Worm (Caenorhabditis elegans) whole organism, L2 larva: ENCODE results near the gene ugt-47.

Experiments used
- C34F6.9 ChIP-seq: fragments of 150-350 bp; optimal IDR thresholded peaks from 2 replicates; lab custom pipeline; 2014; ENCODE audit warnings: missing biosample characterization, missing genetic modification characterization
- R02D3.7 ChIP-seq: fragments of 150-350 bp; optimal IDR thresholded peaks from 2 replicates; lab custom pipeline; 2014; ENCODE audit warnings: missing biosample characterization, missing genetic modification characterization
- Y55F3AM.14 ChIP-seq: fragments of 200-800 bp; sonication (Bioruptor generic); optimal IDR thresholded peaks from 2 replicates; lab custom pipeline; 2018; ENCODE audit warnings: mild to moderate bottlenecking, missing genetic modification characterization, missing compliant biosample characterization
- ZK546.5 ChIP-seq: sonication (generic microtip); optimal IDR thresholded peaks from 2 replicates; lab custom pipeline; 2017; ENCODE audit warnings: missing biosample characterization, missing genetic modification characterization
- ama-1 ChIP-seq: fragments of 150-350 bp; optimal IDR thresholded peaks from 2 replicates; lab custom pipeline; 2018; ENCODE audit warnings: inconsistent platforms
- blmp-1 ChIP-seq: sonication (generic microtip); optimal IDR thresholded peaks from 2 replicates; lab custom pipeline; 2017; ENCODE audit warnings: missing genetic modification characterization, mild to moderate bottlenecking, missing compliant biosample characterization, antibody characterized with exemption, moderate library complexity; ENCODE audit not compliant: insufficient read depth
- ceh-16 ChIP-seq: fragments of 150-350 bp; optimal IDR thresholded peaks from 2 replicates; lab custom pipeline; 2014; ENCODE audit warnings: missing biosample characterization, missing genetic modification characterization
- ceh-82 ChIP-seq: fragments of 150-350 bp; optimal IDR thresholded peaks from 2 replicates; lab custom pipeline; 2014; ENCODE audit warnings: missing biosample characterization, missing genetic modification characterization
- crh-2 ChIP-seq: sonication (generic microtip); optimal IDR thresholded peaks from 2 replicates; lab custom pipeline; 2017; ENCODE audit warnings: missing biosample characterization, missing genetic modification characterization
- dmd-4 ChIP-seq: sonication (generic microtip); optimal IDR thresholded peaks from 2 replicates; lab custom pipeline; 2017; ENCODE audit warnings: missing biosample characterization, missing genetic modification characterization
- elt-1 ChIP-seq: fragments of 150-350 bp; optimal IDR thresholded peaks from 2 replicates; lab custom pipeline; 2014; ENCODE audit warnings: missing biosample characterization, missing genetic modification characterization
- fos-1 ChIP-seq: fragments of 150-350 bp; optimal IDR thresholded peaks from 2 replicates; lab custom pipeline; 2014; ENCODE audit warnings: missing biosample characterization, missing genetic modification characterization
- gmeb-1 ChIP-seq: fragments of 150-350 bp; optimal IDR thresholded peaks from 2 replicates; lab custom pipeline; 2014; ENCODE audit warnings: missing biosample characterization, missing genetic modification characterization
- lin-11 ChIP-seq: fragments of 150-350 bp; sonication (generic microtip); optimal IDR thresholded peaks from 2 replicates; lab custom pipeline; 2014; ENCODE audit warnings: missing biosample characterization, missing genetic modification characterization, inconsistent platforms, mixed read lengths
- lin-13 ChIP-seq: fragments of 150-350 bp; optimal IDR thresholded peaks from 2 replicates; lab custom pipeline; 2014; ENCODE audit warnings: missing biosample characterization, missing genetic modification reagents, missing genetic modification characterization
- lsy-2 ChIP-seq, 2 experiments: fragments of 150-350 bp in 1 of 2; sonication (generic microtip) in 1 of 2; optimal IDR thresholded peaks; 2 replicates each; lab custom pipeline; 2014 to 2017; ENCODE audit warnings: missing biosample characterization in 2 of 2, missing genetic modification characterization in 2 of 2
- mab-5 ChIP-seq: fragments of 150-350 bp; optimal IDR thresholded peaks from 2 replicates; lab custom pipeline; 2014; ENCODE audit warnings: missing biosample characterization, missing genetic modification characterization
- mbf-1 ChIP-seq: sonication (generic microtip); optimal IDR thresholded peaks from 2 replicates; lab custom pipeline; 2017; ENCODE audit warnings: missing biosample characterization, missing genetic modification characterization
- nhr-10 ChIP-seq: sonication (generic microtip); optimal IDR thresholded peaks from 2 replicates; lab custom pipeline; 2017; ENCODE audit warnings: missing biosample characterization, missing genetic modification characterization
- nhr-11 ChIP-seq: fragments of 150-350 bp; optimal IDR thresholded peaks from 2 replicates; lab custom pipeline; 2014; ENCODE audit warnings: missing biosample characterization, missing genetic modification characterization
- nhr-12 ChIP-seq: fragments of 150-350 bp; optimal IDR thresholded peaks from 2 replicates; lab custom pipeline; 2014; ENCODE audit warnings: missing biosample characterization, missing genetic modification characterization
- nhr-21 ChIP-seq: fragments of 150-350 bp; optimal IDR thresholded peaks from 2 replicates; lab custom pipeline; 2014; ENCODE audit warnings: missing biosample characterization, missing genetic modification characterization
- nhr-23 ChIP-seq: fragments of 150-350 bp; optimal IDR thresholded peaks from 2 replicates; lab custom pipeline; 2014; ENCODE audit warnings: missing biosample characterization, missing genetic modification reagents, missing genetic modification characterization
- nhr-237 ChIP-seq: fragments of 150-350 bp; optimal IDR thresholded peaks from 2 replicates; lab custom pipeline; 2014; ENCODE audit warnings: missing biosample characterization, missing genetic modification characterization
- nhr-25 ChIP-seq: fragments of 150-350 bp; sonication (generic microtip); optimal IDR thresholded peaks from 3 replicates; lab custom pipeline; 2014; ENCODE audit warnings: missing biosample characterization, missing genetic modification characterization
- sem-4 ChIP-seq: fragments of 150-350 bp; optimal IDR thresholded peaks from 2 replicates; lab custom pipeline; 2014; ENCODE audit warnings: missing biosample characterization, missing genetic modification reagents, missing genetic modification characterization
- sma-3 ChIP-seq: sonication (generic microtip); optimal IDR thresholded peaks from 2 replicates; lab custom pipeline; 2016; ENCODE audit warnings: missing genetic modification reagents, missing genetic modification characterization, missing compliant biosample characterization
- sma-9 ChIP-seq, 2 experiments: fragments of 150-350 bp in 1 of 2; sonication (generic microtip) in 1 of 2; optimal IDR thresholded peaks; 2 replicates each; lab custom pipeline; 2014 to 2016; ENCODE audit warnings: missing genetic modification characterization in 2 of 2, mild to moderate bottlenecking in 1 of 2, missing biosample characterization in 1 of 2, missing compliant biosample characterization in 1 of 2, missing genetic modification reagents in 1 of 2, moderate library complexity in 1 of 2
- unc-39 ChIP-seq: fragments of 150-350 bp; optimal IDR thresholded peaks from 2 replicates; lab custom pipeline; 2014; ENCODE audit warnings: missing biosample characterization, missing genetic modification characterization
- unc-55 ChIP-seq: fragments of 150-350 bp; sonication (generic microtip); optimal IDR thresholded peaks from 3 replicates; lab custom pipeline; 2014; ENCODE audit warnings: missing biosample characterization, missing genetic modification reagents, missing genetic modification characterization
- zag-1 ChIP-seq: fragments of 150-350 bp; optimal IDR thresholded peaks from 2 replicates; lab custom pipeline; 2014; ENCODE audit warnings: missing biosample characterization, missing genetic modification characterization
- ztf-11 ChIP-seq: sonication (generic microtip); optimal IDR thresholded peaks from 2 replicates; lab custom pipeline; 2017; ENCODE audit warnings: missing biosample characterization, missing genetic modification characterization
- ztf-4 ChIP-seq: fragments of 150-350 bp; optimal IDR thresholded peaks from 2 replicates; lab custom pipeline; 2014; ENCODE audit warnings: missing biosample characterization, missing genetic modification characterization

Gene ugt-47

DNA sequence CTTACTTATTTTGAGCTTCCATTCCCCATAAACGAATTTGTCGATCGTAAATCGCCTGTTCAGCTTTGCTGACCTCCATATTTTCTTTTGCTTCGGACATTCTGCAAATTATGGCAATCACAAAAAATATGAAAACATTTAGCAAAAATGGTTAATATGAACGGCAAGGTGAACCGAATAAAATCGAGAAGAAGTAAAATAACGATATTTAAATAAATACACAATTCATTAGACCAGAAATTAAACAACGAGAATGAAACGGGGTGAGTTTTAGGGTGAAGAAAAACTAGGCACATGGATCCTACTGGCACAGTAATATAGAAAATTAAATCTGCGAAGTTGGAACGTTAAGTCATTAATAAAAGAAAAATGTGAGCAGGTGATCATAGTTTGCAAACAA, 31.8 kb upstream of the ugt-47 start, which contains the start of gene aos-1:
aos-1 (minus strand) TSS at position 101 of the 400 bp plus-strand sequence.
- TF ChIP-seq nhr-10 (tag; lab: Kevin White, UChicago) (no peak), lin-11 (no peak), sem-4 (tag; lab: Kevin White, UChicago) (no peak), nhr-25 (tag; lab: Kevin White, UChicago) (no peak), nhr-237 (no peak), lin-13 (no peak), ztf-4 (tag; lab: Kevin White, UChicago) (no peak), nhr-12 (tag; lab: Kevin White, UChicago) (no peak), lsy-2 (tag; optimal IDR thresholded peaks at IDR 0.05; lab: Kevin White, UChicago) (no peak), zag-1 (tag; lab: Kevin White, UChicago) (no peak), blmp-1 (tag; lab: Kevin White, UChicago) (no peak), ZK546.5 (no peak), nhr-23 (tag; lab: Kevin White, UChicago) (no peak), mab-5 (no peak), unc-39 (tag; lab: Kevin White, UChicago) (no peak)

DNA sequence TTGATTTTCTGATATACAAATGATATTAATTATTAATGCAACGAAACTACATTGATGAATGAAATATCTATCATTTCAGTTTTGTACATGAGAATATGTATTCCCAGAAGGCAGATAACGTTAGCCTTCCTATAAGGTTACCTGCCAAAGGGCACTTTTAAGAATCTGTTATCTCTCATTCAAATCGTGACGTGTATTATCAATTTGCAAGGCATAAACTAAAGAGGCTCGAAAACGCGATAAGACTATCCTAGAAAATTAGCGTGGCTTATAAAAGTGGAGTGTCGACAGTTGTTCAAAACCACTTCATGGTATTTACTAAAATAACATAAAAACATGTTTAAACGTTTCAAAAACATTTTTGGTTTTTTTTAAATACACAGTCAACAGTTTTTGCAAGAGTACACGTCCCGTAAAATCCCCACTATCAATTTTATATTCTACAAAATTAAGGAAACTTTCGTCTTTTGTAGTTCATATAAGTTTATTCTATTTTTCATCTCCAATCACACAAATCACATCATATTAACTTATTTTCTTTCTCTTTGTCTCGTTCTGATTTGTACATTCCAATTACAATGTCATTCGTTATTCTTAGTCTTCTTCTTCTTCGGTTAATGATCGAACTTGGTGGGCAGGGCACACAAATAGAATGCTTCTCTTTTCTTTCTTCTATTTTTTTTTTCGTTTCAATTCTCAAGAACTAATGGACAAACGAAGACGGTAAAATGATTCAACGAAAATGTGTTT, 26.6 kb upstream of the ugt-47 start, which contains the start of gene C08B6.10:
C08B6.10 (plus strand) TSS at position 700 of the 750 bp plus-strand sequence.
- no peak for TF ChIP-seq sem-4 (tag; lab: Kevin White, UChicago)
- peak; percentile 20 for TF ChIP-seq fos-1

DNA sequence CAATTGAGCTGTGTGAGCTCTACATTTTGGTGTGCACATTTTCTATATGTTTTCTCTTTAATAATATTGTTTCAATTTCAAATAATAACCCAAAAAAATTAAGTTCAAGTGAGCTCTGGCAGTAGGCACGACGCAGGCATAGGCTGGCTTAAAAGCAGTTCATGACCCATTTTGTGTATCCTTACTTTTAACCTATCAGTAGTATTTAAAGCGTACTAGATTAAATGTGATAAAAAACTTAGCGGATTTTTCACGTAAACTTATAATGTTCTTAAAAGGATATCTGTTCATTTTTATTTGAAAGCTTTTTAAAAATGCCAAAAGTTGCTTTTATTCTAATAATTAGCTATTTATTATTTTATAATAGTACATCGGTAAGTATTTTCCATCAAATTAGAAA, 24.9 kb upstream of the ugt-47 start, which contains the start of gene C08B6.6:
C08B6.6 (plus strand) TSS at position 301 of the 400 bp plus-strand sequence.
- no peak for TF ChIP-seq gmeb-1 (tag; lab: Kevin White, UChicago)
- TF ChIP-seq, all 48 proteins: peak for 0

DNA sequence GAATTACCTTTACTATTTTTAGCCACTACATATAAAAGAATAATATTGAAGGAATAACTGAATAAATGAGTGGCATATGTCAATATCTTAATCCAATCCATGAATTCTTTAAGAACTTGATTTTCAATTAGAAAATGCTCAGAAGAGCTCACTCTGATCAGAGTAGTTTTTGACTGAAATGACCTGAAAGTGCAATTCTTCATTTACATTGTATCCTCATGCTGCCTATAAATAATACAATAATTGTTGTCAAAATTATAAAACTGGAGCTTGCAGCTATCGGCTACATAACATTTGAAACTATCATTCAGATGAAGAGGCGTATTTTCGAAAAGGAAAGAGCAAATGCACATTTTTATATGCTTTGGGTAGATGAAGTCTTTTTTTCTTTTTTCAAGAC, 24.3 kb upstream of the ugt-47 start, which contains the start of gene srxa-19:
srxa-19 (minus strand) TSS at position 101 of the 400 bp plus-strand sequence.
- TF ChIP-seq ztf-11 (tag; lab: Kevin White, UChicago) = no peak
- no peak for TF ChIP-seq ZK546.5
- no peak for TF ChIP-seq C34F6.9 (tag; lab: Kevin White, UChicago)

DNA sequence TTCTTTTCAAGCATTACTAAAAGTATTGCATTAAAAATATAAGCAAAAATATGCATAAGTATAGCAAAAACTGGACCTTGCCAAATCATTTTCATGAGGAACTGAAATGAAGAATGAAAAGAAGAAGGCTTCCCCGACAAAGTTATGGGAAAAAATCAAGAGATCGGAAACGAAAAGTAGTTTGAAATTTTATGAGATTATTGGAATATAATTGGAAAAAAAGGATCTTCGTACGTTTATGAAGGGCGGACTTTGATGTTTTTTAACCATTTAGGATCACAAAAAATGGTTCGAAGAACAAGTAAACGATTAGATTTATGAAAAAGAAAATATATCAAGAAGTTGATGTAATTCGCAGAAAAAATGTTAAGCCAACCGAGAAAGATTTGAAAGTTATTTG, 22.5 kb upstream of the ugt-47 start, which contains the start of gene srxa-18:
srxa-18 (minus strand) TSS at position 100 of the 400 bp plus-strand sequence.
- TF ChIP-seq elt-1 (tag; lab: Kevin White, UChicago) (no peak), crh-2 (tag; lab: Kevin White, UChicago) (no peak), nhr-23 (tag; lab: Kevin White, UChicago) (no peak), unc-55 (GFP tag; lab: Kevin White, UChicago) (no peak), mbf-1 (no peak)
- TF ChIP-seq, all 48 proteins: peak for 0

DNA sequence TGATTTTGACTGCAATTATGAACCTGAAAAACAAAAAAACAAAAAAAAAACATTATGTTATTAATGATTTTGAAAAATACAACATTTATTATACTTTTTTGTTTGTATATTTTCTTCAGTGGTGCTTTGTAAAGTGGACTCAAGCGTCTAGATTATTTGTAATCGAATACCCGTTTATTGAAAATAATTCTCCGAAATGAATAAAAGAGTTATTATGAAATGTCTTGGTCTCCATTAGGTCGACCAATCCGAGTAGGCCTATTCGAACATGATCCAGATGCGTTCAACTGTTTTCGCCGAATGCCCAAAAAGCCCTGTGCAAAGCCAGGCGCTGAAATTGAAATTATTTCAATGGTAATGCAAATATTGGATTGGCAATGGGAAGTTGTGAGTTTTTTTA, 19.1 kb upstream of the ugt-47 start, which contains the start of gene C08B6.5:
C08B6.5 (plus strand) TSS at position 301 of the 400 bp plus-strand sequence.
- TF ChIP-seq nhr-237 (no peak), unc-39 (tag; lab: Kevin White, UChicago) (no peak), fos-1 (no peak), sma-3 (GFP tag; lab: Kevin White, UChicago) (no peak), ceh-16 (tag; lab: Kevin White, UChicago) (no peak), R02D3.7 (tag; lab: Kevin White, UChicago) (no peak), sma-9 (GFP tag; optimal IDR thresholded peaks at IDR 0.05; lab: Kevin White, UChicago) (no peak), sma-9 (tag; optimal IDR thresholded peaks at IDR 0.05; lab: Kevin White, UChicago) (no peak), nhr-11 (tag; lab: Kevin White, UChicago) (no peak), mbf-1 (no peak), nhr-21 (tag; lab: Kevin White, UChicago) (no peak), crh-2 (tag; lab: Kevin White, UChicago) (no peak), ceh-82 (no peak), nhr-12 (tag; lab: Kevin White, UChicago) (no peak), C34F6.9 (tag; lab: Kevin White, UChicago) (no peak), ama-1 (no peak), dmd-4 (tag; lab: Kevin White, UChicago) (no peak), nhr-25 (tag; lab: Kevin White, UChicago) (no peak), elt-1 (tag; lab: Kevin White, UChicago) (no peak), Y55F3AM.14 (GFP tag; lab: Kevin White, UChicago) (no peak)
